Worm (Caenorhabditis elegans) whole organism, L4 larva: ENCODE results near the gene ceh-30.
A peak's percentile ranks its signal among the peaks of the same experiment; 100 is the strongest.

ENCODE experiments used
- F10B5.3 ChIP-seq: sonication (generic microtip); optimal IDR thresholded peaks from 2 replicates; lab custom pipeline; 2016; ENCODE audit warnings: mild to moderate bottlenecking, missing genetic modification characterization, missing compliant biosample characterization
- F26F4.8 ChIP-seq: fragments of 200-800 bp; sonication (Bioruptor generic); conservative IDR thresholded peaks from 2 replicates; pipeline ENCODE4 v1.3.6; 2022; ENCODE audit warnings: missing genetic modification characterization, missing compliant biosample characterization
- F37D6.2 ChIP-seq: sonication (generic microtip); optimal IDR thresholded peaks from 2 replicates; lab custom pipeline; 2016; ENCODE audit warnings: mild to moderate bottlenecking, missing genetic modification characterization, missing compliant biosample characterization
- F44E2.7 ChIP-seq: fragments of 200-800 bp; sonication (Bioruptor generic); IDR thresholded peaks from 2 replicates; pipeline ENCODE4 v2.1.2; 2022; ENCODE audit warnings: missing genetic modification characterization, missing compliant biosample characterization
- R02D3.7 ChIP-seq: fragments of 150-350 bp; sonication (generic microtip); optimal IDR thresholded peaks from 3 replicates; lab custom pipeline; 2014; ENCODE audit warnings: missing biosample characterization, missing genetic modification characterization
- T20F7.1 ChIP-seq: fragments of 200-800 bp; sonication (Bioruptor generic); optimal IDR thresholded peaks from 2 replicates; lab custom pipeline; 2018; ENCODE audit warnings: mild to moderate bottlenecking, missing genetic modification characterization, missing compliant biosample characterization
- T26A8.4 ChIP-seq: fragments of 200-800 bp; sonication (Bioruptor generic); IDR thresholded peaks from 2 replicates; pipeline ENCODE4 v1.3.6; 2022; ENCODE audit warnings: missing genetic modification characterization, missing compliant biosample characterization
- Y5F2A.4 ChIP-seq: fragments of 200-800 bp; sonication (Bioruptor generic); optimal IDR thresholded peaks from 2 replicates; lab custom pipeline; 2018; ENCODE audit warnings: mild to moderate bottlenecking, missing genetic modification characterization, missing compliant biosample characterization
- ZK337.2 ChIP-seq: fragments of 200-800 bp; sonication (Bioruptor generic); IDR thresholded peaks from 2 replicates; pipeline ENCODE4 v1.3.6; 2022; ENCODE audit warnings: missing genetic modification reagents, missing genetic modification characterization, missing compliant biosample characterization
- aly-2 ChIP-seq: sonication (generic microtip); optimal IDR thresholded peaks from 2 replicates; lab custom pipeline; 2018; ENCODE audit warnings: missing biosample characterization, missing genetic modification characterization
- ama-1 ChIP-seq: fragments of 150-350 bp; optimal IDR thresholded peaks from 2 replicates; lab custom pipeline; 2014; ENCODE audit warnings: inconsistent platforms, mixed read lengths
- attf-4 ChIP-seq: sonication (generic microtip); optimal IDR thresholded peaks from 3 replicates; lab custom pipeline; 2017; ENCODE audit warnings: missing biosample characterization, missing genetic modification characterization
- ceh-20 ChIP-seq: fragments of 200-800 bp; sonication (Bioruptor generic); IDR thresholded peaks from 2 replicates; pipeline ENCODE4 v1.3.6; 2022; ENCODE audit warnings: missing genetic modification reagents, missing genetic modification characterization, missing compliant biosample characterization
- ceh-62 ChIP-seq: sonication (generic microtip); optimal IDR thresholded peaks from 2 replicates; lab custom pipeline; 2017; ENCODE audit warnings: missing biosample characterization, missing genetic modification characterization
- daf-12 ChIP-seq: fragments of 150-350 bp; optimal IDR thresholded peaks from 2 replicates; lab custom pipeline; 2014; ENCODE audit warnings: missing biosample characterization, missing genetic modification reagents, missing genetic modification characterization
- daf-19 ChIP-seq: fragments of 200-800 bp; sonication (Bioruptor generic); conservative IDR thresholded peaks from 2 replicates; pipeline ENCODE4 v1.3.6; 2022; ENCODE audit warnings: missing genetic modification characterization, missing compliant biosample characterization
- dmd-6 ChIP-seq: fragments of 200-800 bp; sonication (Bioruptor generic); IDR thresholded peaks from 2 replicates; pipeline ENCODE4 v1.3.6; 2022; ENCODE audit warnings: missing genetic modification reagents, missing genetic modification characterization, missing compliant biosample characterization
- dmd-8 ChIP-seq: fragments of 200-800 bp; sonication (Bioruptor generic); IDR thresholded peaks from 2 replicates; pipeline ENCODE4 v1.3.6; 2022; ENCODE audit warnings: missing genetic modification characterization, missing compliant biosample characterization
- dmd-9 ChIP-seq: fragments of 200-800 bp; sonication (Bioruptor generic); IDR thresholded peaks from 2 replicates; pipeline ENCODE4 v1.3.6; 2022; ENCODE audit warnings: missing genetic modification reagents, missing genetic modification characterization, missing compliant biosample characterization
- dve-1 ChIP-seq: sonication (generic microtip); optimal IDR thresholded peaks from 2 replicates; lab custom pipeline; 2017; ENCODE audit warnings: antibody characterized with exemption, mild to moderate bottlenecking, missing genetic modification characterization, missing compliant biosample characterization; ENCODE audit not compliant: insufficient read depth
- fos-1 ChIP-seq: fragments of 150-350 bp; optimal IDR thresholded peaks from 2 replicates; lab custom pipeline; 2014; ENCODE audit warnings: missing biosample characterization, missing genetic modification characterization
- gei-8 ChIP-seq: fragments of 200-800 bp; sonication (Bioruptor generic); optimal IDR thresholded peaks from 2 replicates; lab custom pipeline; 2018; ENCODE audit warnings: mild to moderate bottlenecking, missing genetic modification characterization, missing compliant biosample characterization
- hlh-30 ChIP-seq: sonication (generic microtip); optimal IDR thresholded peaks from 2 replicates; lab custom pipeline; 2017; ENCODE audit warnings: antibody characterized with exemption, mild to moderate bottlenecking, missing genetic modification characterization, missing compliant biosample characterization; ENCODE audit not compliant: insufficient read depth
- lin-13 ChIP-seq: fragments of 150-350 bp; optimal IDR thresholded peaks from 2 replicates; lab custom pipeline; 2014; ENCODE audit warnings: missing biosample characterization, missing genetic modification reagents, missing genetic modification characterization
- lin-29 ChIP-seq: fragments of 200-800 bp; sonication (Bioruptor generic); IDR thresholded peaks from 2 replicates; pipeline ENCODE4 v1.3.6; 2022; ENCODE audit warnings: missing genetic modification reagents, missing genetic modification characterization, missing compliant biosample characterization
- lin-39 ChIP-seq: fragments of 150-350 bp; optimal IDR thresholded peaks from 2 replicates; lab custom pipeline; 2014; ENCODE audit warnings: missing biosample characterization, missing genetic modification reagents, missing genetic modification characterization
- lsy-2 ChIP-seq, 2 experiments: fragments of 150-350 bp in 1 of 2; sonication (generic microtip) in 1 of 2; optimal IDR thresholded peaks; 2 replicates each; lab custom pipeline; 2014 to 2017; ENCODE audit warnings: missing biosample characterization in 2 of 2, missing genetic modification characterization in 2 of 2
- madf-9 ChIP-seq: fragments of 200-800 bp; sonication (Bioruptor generic); conservative IDR thresholded peaks from 2 replicates; pipeline ENCODE4 v1.3.6; 2022; ENCODE audit warnings: missing genetic modification reagents, missing genetic modification characterization, missing compliant biosample characterization
- mdt-29 ChIP-seq: fragments of 200-800 bp; sonication (Bioruptor generic); IDR thresholded peaks from 2 replicates; pipeline ENCODE4 v1.3.6; 2022; ENCODE audit warnings: missing genetic modification reagents, missing genetic modification characterization, missing compliant biosample characterization
- mep-1 ChIP-seq: fragments of 150-350 bp; sonication (generic microtip); optimal IDR thresholded peaks from 3 replicates; lab custom pipeline; 2014; ENCODE audit warnings: missing biosample characterization, missing genetic modification characterization
- nhr-102 ChIP-seq: sonication (generic microtip); optimal IDR thresholded peaks from 2 replicates; lab custom pipeline; 2016; ENCODE audit warnings: mild to moderate bottlenecking, missing genetic modification characterization, moderate library complexity, missing compliant biosample characterization
- nhr-25 ChIP-seq: sonication (generic microtip); optimal IDR thresholded peaks from 2 replicates; lab custom pipeline; 2017; ENCODE audit warnings: missing genetic modification characterization, mild to moderate bottlenecking, missing compliant biosample characterization, antibody characterized with exemption, moderate library complexity, borderline replicate concordance; ENCODE audit not compliant: insufficient read depth
- nhr-41 ChIP-seq: fragments of 200-800 bp; sonication (Bioruptor generic); IDR thresholded peaks from 2 replicates; pipeline ENCODE4 v1.3.6; 2022; ENCODE audit warnings: missing genetic modification reagents, missing genetic modification characterization, missing compliant biosample characterization
- nhr-42 ChIP-seq: fragments of 200-800 bp; sonication (Bioruptor generic); IDR thresholded peaks from 2 replicates; pipeline ENCODE4 v1.3.6; 2022; ENCODE audit warnings: missing genetic modification characterization, missing compliant biosample characterization
- nhr-48 ChIP-seq: sonication (generic microtip); optimal IDR thresholded peaks from 2 replicates; lab custom pipeline; 2016; ENCODE audit warnings: mild to moderate bottlenecking, missing genetic modification characterization, missing compliant biosample characterization
- nhr-76 ChIP-seq: fragments of 150-350 bp; optimal IDR thresholded peaks from 2 replicates; lab custom pipeline; 2014; ENCODE audit warnings: missing biosample characterization, missing genetic modification characterization
- nhr-77 ChIP-seq: fragments of 150-350 bp; optimal IDR thresholded peaks from 2 replicates; lab custom pipeline; 2014; ENCODE audit warnings: missing biosample characterization, missing genetic modification characterization
- php-3 ChIP-seq: fragments of 200-800 bp; sonication (Bioruptor generic); IDR thresholded peaks from 2 replicates; pipeline ENCODE4 v1.3.6; 2022; ENCODE audit warnings: missing genetic modification reagents, missing genetic modification characterization, missing compliant biosample characterization
- rbr-2 ChIP-seq: sonication (generic microtip); optimal IDR thresholded peaks from 2 replicates; lab custom pipeline; 2016; ENCODE audit warnings: missing genotype, missing genetic modification characterization, missing compliant biosample characterization
- saeg-2 ChIP-seq: fragments of 200-800 bp; sonication (Bioruptor generic); IDR thresholded peaks from 2 replicates; pipeline ENCODE4 v1.3.6; 2022; ENCODE audit warnings: missing genetic modification reagents, missing genetic modification characterization, missing compliant biosample characterization
- sdz-12 ChIP-seq: fragments of 200-800 bp; sonication (Bioruptor generic); optimal IDR thresholded peaks from 2 replicates; lab custom pipeline; 2018; ENCODE audit warnings: mild to moderate bottlenecking, missing genetic modification characterization, missing compliant biosample characterization
- set-16 ChIP-seq: fragments of 200-800 bp; sonication (Bioruptor generic); IDR thresholded peaks from 2 replicates; pipeline ENCODE4 v1.3.6; 2022; ENCODE audit warnings: missing genetic modification reagents, missing genetic modification characterization, missing compliant biosample characterization
- skn-1 ChIP-seq: fragments of 150-350 bp; optimal IDR thresholded peaks from 2 replicates; lab custom pipeline; 2014; ENCODE audit warnings: missing biosample characterization, missing genetic modification characterization
- snpc-4 ChIP-seq: fragments of 150-350 bp; optimal IDR thresholded peaks from 2 replicates; lab custom pipeline; 2014; ENCODE audit warnings: missing biosample characterization, missing genetic modification characterization
- tra-1 ChIP-seq: fragments of 200-800 bp; sonication (Bioruptor generic); IDR thresholded peaks from 2 replicates; pipeline ENCODE4 v1.3.6; 2022; ENCODE audit warnings: missing genetic modification reagents, missing genetic modification characterization, missing compliant biosample characterization
- unc-39 ChIP-seq: sonication (generic microtip); optimal IDR thresholded peaks from 2 replicates; lab custom pipeline; 2017; ENCODE audit warnings: missing biosample characterization, missing genetic modification characterization
- unc-62 ChIP-seq, 3 experiments: fragments of 150-350 bp in 1 of 3; sonication (generic microtip); optimal IDR thresholded peaks in 2 of 3; peaks in 1 of 3; 1 replicate in 1 of 3; 2 replicates in 2 of 3; lab custom pipeline; 2014 to 2017; ENCODE audit warnings: missing biosample characterization in 3 of 3, missing genetic modification characterization in 3 of 3, missing genetic modification reagents in 3 of 3, missing genotype in 1 of 3
- zag-1 ChIP-seq: fragments of 150-350 bp; optimal IDR thresholded peaks from 2 replicates; lab custom pipeline; 2014; ENCODE audit warnings: missing biosample characterization, missing genetic modification characterization
- zip-11 ChIP-seq: fragments of 200-800 bp; sonication (Bioruptor generic); IDR thresholded peaks from 2 replicates; pipeline ENCODE4 v1.3.6; 2022; ENCODE audit warnings: missing genetic modification characterization, missing compliant biosample characterization
- ztf-7 ChIP-seq: fragments of 150-350 bp; optimal IDR thresholded peaks from 2 replicates; lab custom pipeline; 2014; ENCODE audit warnings: missing biosample characterization, missing genetic modification characterization

Gene ceh-30

DNA sequence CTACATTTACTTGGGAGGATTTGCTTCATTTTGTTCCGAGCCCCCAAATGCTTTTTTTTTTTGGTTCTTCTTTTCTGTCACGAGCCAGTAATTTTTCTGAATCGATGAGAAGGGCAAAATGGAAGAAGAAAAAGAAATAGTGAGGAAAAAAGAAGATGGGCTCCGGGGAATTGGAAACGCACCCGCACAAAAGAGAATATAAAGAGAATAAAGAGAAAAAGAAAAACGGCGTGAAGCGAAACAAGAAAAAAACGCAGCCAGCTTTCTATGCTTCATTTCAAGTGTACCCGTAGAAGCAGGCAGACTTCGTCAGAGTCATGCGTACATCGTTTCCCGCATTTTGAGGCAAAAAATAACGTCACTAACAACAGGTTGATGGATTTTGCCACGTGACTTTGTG lies 47.7 kb downstream of the ceh-30 start (continued):
- no peak for TF ChIP-seq aly-2 (tag; lab: Kevin White, UChicago)

ce11 chrX:3111687-3112086 lies 48.3 kb downstream of the ceh-30 start:
- TF ChIP-seq mep-1 (peak; percentile 82), hlh-30 (tag; lab: Kevin White, UChicago) (peak; percentile 2), nhr-102 (tag; lab: Kevin White, UChicago) (peak; percentile 40), lsy-2 (tag; optimal IDR thresholded peaks at IDR 0.05; lab: Kevin White, UChicago) (peak in 1 of 2 experiments; percentile 66), mdt-29 (GFP tag; lab: Robert Waterston, UW) (no peak), F44E2.7 (GFP tag; lab: Robert Waterston, UW) (no peak), attf-4 (tag; lab: Kevin White, UChicago) (no peak), ztf-7 (peak; percentile 45), zag-1 (tag; lab: Kevin White, UChicago) (no peak), dve-1 (tag; lab: Kevin White, UChicago) (peak; percentile 59), skn-1 (tag; lab: Kevin White, UChicago) (no peak), lin-39 (tag; lab: Kevin White, UChicago) (no peak), ceh-62 (no peak), ceh-20 (0 out of 2 replicates have a peak, but pooled peaks have one; percentile 12), unc-62 (GFP tag; optimal IDR thresholded peaks at IDR 0.05 in 1 of 2; lab: Kevin White, UChicago) (no peak), unc-62 (tag; optimal IDR thresholded peaks at IDR 0.05; lab: Kevin White, UChicago) (no peak), ZK337.2 (GFP tag; lab: Robert Waterston, UW) (no peak), php-3 (no peak), nhr-77 (tag; lab: Kevin White, UChicago) (no peak), F26F4.8 (GFP tag; lab: Robert Waterston, UW) (no peak), gei-8 (GFP tag; lab: Kevin White, UChicago) (no peak), nhr-25 (no peak), saeg-2 (GFP tag; lab: Robert Waterston, UW) (no peak), lin-29 (GFP tag; lab: Robert Waterston, UW) (no peak), T20F7.1 (GFP tag; lab: Kevin White, UChicago) (no peak), tra-1 (GFP tag; lab: Robert Waterston, UW) (0 out of 2 replicates have a peak, but pooled peaks have one; percentile 18), rbr-2 (tag; lab: Kevin White, UChicago) (no peak), nhr-76 (tag; lab: Kevin White, UChicago) (no peak), sdz-12 (GFP tag; lab: Kevin White, UChicago) (no peak), dmd-6 (GFP tag; lab: Robert Waterston, UW) (peak; percentile 50), madf-9 (GFP tag; lab: Robert Waterston, UW) (no peak), T26A8.4 (peak; percentile 26), F10B5.3 (tag; lab: Kevin White, UChicago) (no peak), daf-19 (GFP tag; lab: Robert Waterston, UW) (no peak), F37D6.2 (tag; lab: Kevin White, UChicago) (no peak), dmd-9 (GFP tag; lab: Robert Waterston, UW) (no peak), set-16 (no peak), unc-39 (tag; lab: Kevin White, UChicago) (no peak), daf-12 (tag; lab: Kevin White, UChicago) (no peak), fos-1 (tag; lab: Kevin White, UChicago) (peak; percentile 41), nhr-48 (tag; lab: Kevin White, UChicago) (peak; percentile 75), snpc-4 (tag; lab: Kevin White, UChicago) (no peak), nhr-42 (GFP tag; lab: Robert Waterston, UW) (no peak), zip-11 (GFP tag; lab: Robert Waterston, UW) (no peak), R02D3.7 (tag; lab: Kevin White, UChicago) (no peak), Y5F2A.4 (GFP tag; lab: Kevin White, UChicago) (no peak), dmd-8 (no peak), ama-1 (lab: Kevin White, UChicago) (peak; percentile 79), nhr-41 (no peak), lin-13 (GFP tag; lab: Kevin White, UChicago) (peak; percentile 43)
